Fruit fly (Drosophila melanogaster) whole organism, embryonic: ENCODE data around the gene Kr-h2.

Source experiments
- CG10565 ChIP-seq: fragments of 200-800 bp; sonication (Bioruptor generic); optimal IDR thresholded peaks from 3 replicates; lab custom pipeline; 2016; ENCODE audit warnings: missing biosample characterization, mild to moderate bottlenecking, missing genetic modification characterization
- CG17186 ChIP-seq: fragments of 200-800 bp; sonication (Bioruptor generic); optimal IDR thresholded peaks from 3 replicates; lab custom pipeline; 2017; ENCODE audit warnings: missing biosample characterization, missing genetic modification reagents, missing genetic modification characterization
- CG30020 ChIP-seq: fragments of 200-800 bp; optimal IDR thresholded peaks from 2 replicates; lab custom pipeline; 2019; ENCODE audit warnings: missing biosample characterization, mild to moderate bottlenecking, missing genetic modification characterization, moderate library complexity
- CG4282 ChIP-seq: fragments of 200-800 bp; sonication (Bioruptor generic); optimal IDR thresholded peaks from 2 replicates; lab custom pipeline; 2016; ENCODE audit warnings: missing biosample characterization, missing genetic modification characterization
- CG9437 ChIP-seq: fragments of 200-800 bp; sonication (Bioruptor generic); optimal IDR thresholded peaks from 2 replicates; lab custom pipeline; 2018; ENCODE audit warnings: missing biosample characterization, mild to moderate bottlenecking, missing genetic modification characterization
- CG9932 ChIP-seq: fragments of 200-800 bp; sonication (Bioruptor generic); IDR thresholded peaks from 2 replicates; pipeline ENCODE4 v1.3.6; 2022; ENCODE audit warnings: missing biosample characterization, missing genetic modification characterization
- Fer1 ChIP-seq: fragments of 200-800 bp; sonication (Bioruptor generic); optimal IDR thresholded peaks from 2 replicates; lab custom pipeline; 2017; ENCODE audit warnings: missing biosample characterization, mild to moderate bottlenecking, missing genetic modification characterization
- Jarid2 ChIP-seq: fragments of 200-800 bp; sonication (Bioruptor generic); optimal IDR thresholded peaks from 3 replicates; lab custom pipeline; 2017; ENCODE audit warnings: mild to moderate bottlenecking, missing biosample characterization, missing genetic modification reagents, missing genetic modification characterization
- YL-1 ChIP-seq: fragments of 200-800 bp; sonication (Bioruptor generic); optimal IDR thresholded peaks from 3 replicates; lab custom pipeline; 2017; ENCODE audit warnings: missing biosample characterization, mild to moderate bottlenecking, missing genetic modification characterization
- h ChIP-seq: fragments of >200 bp; optimal IDR thresholded peaks from 2 replicates; lab custom pipeline; 2017

DNA sequence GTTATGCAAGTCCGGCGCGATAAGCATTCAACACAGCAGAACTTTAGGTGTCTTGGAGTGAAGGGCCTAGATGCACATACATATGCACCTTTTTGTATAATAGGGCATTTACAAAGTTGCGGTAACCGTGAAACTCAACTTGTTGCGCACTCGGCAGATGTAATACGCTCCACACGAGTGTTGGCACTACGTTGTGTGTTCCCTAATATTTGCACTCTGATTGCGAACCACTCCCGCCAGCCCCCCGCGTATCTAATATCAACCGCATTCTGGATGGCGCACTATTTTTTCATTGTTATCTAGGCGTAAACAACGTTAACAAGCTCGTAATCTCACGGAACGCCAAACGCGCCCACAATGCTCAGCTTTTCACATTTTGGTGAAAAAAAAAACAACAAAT, 9.5 kb downstream of the Kr-h2 start:
- TF ChIP-seq CG9437 (GFP tag; lab: Kevin White, UChicago) = no peak
- no peak for TF ChIP-seq Jarid2 (GFP tag; lab: Kevin White, UChicago)
- no peak for TF ChIP-seq CG17186 (GFP tag; lab: Kevin White, UChicago)
- no peak for TF ChIP-seq Fer1
- TF ChIP-seq CG10565 (GFP tag; lab: Kevin White, UChicago) = no peak
- no peak for TF ChIP-seq CG9932 (GFP tag; lab: Robert Waterston, UW)
- no peak for TF ChIP-seq CG4282
- no peak for TF ChIP-seq h (lab: Kevin White, UChicago)
- no peak for TF ChIP-seq CG30020 (tag; lab: Kevin White, UChicago)
- no peak for TF ChIP-seq YL-1 (GFP tag; lab: Kevin White, UChicago)
